Worm (Caenorhabditis elegans): ENCODE measurements around the gene lsm-7.
"Not testable (repeated sequence)": the region's sequence is repeated elsewhere in the genome, so short reads cannot be mapped to it uniquely, and the experiment has no call there.

ce11 chrIV:10954955-10955354 lies 21.7 kb downstream of the lsm-7 start, which contains the start of gene Y69E1A.4:
- not testable (repeated sequence) for TF ChIP-seq ets-4 (GFP tag; optimal IDR thresholded peaks at IDR 0.05); madf-3 (GFP tag; IDR thresholded peaks at IDR 0.05); chd-7 (tag; optimal IDR thresholded peaks at IDR 0.05); ztf-25 (GFP tag; IDR thresholded peaks at IDR 0.05); hmg-20 (GFP tag; IDR thresholded peaks at IDR 0.05)

Data from whole organism, young adult.